Fruit fly (Drosophila melanogaster): ENCODE data around the gene TfIIB.

The TfIIB gene

dm6 chr2L:10474268-10474678 is 43.1 kb downstream of the TfIIB start, which contains the start of gene RluA-1 (continued):
- TF ChIP-seq chn (GFP tag; optimal IDR thresholded peaks at IDR 0.05) (peak; percentile 98), amos (GFP tag; IDR thresholded peaks at IDR 0.05; ENCODE audit: partially characterized antibody) (peak; percentile 50), CG1024 (GFP tag; IDR thresholded peaks at IDR 0.05) (peak; percentile 82), CG2712 (tag; optimal IDR thresholded peaks at IDR 0.05) (peak; percentile 100), CG17802 (tag; optimal IDR thresholded peaks at IDR 0.05) (peak; percentile 94), CG7786 (GFP tag; optimal IDR thresholded peaks at IDR 0.05) (peak; percentile 87), CG11723 (GFP tag; optimal IDR thresholded peaks at IDR 0.05) (peak; percentile 99), Ssrp (tag; optimal IDR thresholded peaks at IDR 0.05) (peak; percentile 100), Ptx1 (GFP tag; IDR thresholded peaks at IDR 0.05) (peak; percentile 99), zfh1 (GFP tag; IDR thresholded peaks at IDR 0.05) (peak; percentile 100), D19A (tag; optimal IDR thresholded peaks at IDR 0.05) (peak; percentile 95), fd3F (GFP tag; optimal IDR thresholded peaks at IDR 0.05) (peak; percentile 99), Nf-YA (GFP tag; IDR thresholded peaks at IDR 0.05) (peak; percentile 75), CG13123 (GFP tag; optimal IDR thresholded peaks at IDR 0.05) (peak; percentile 98), da (GFP tag; optimal IDR thresholded peaks at IDR 0.05) (peak; percentile 84), CG4404 (GFP tag; IDR thresholded peaks at IDR 0.05) (peak; percentile 98), slp2 (GFP tag; optimal IDR thresholded peaks at IDR 0.05) (peak; percentile 68), CG10565 (GFP tag; optimal IDR thresholded peaks at IDR 0.05) (peak; percentile 96), wek (GFP tag; optimal IDR thresholded peaks at IDR 0.05) (peak; percentile 96), Scr (GFP tag; IDR thresholded peaks at IDR 0.05; ENCODE audit: partially characterized antibody) (peak; percentile 53), CG3163 (GFP tag; optimal IDR thresholded peaks at IDR 0.05) (peak; percentile 76), unpg (GFP tag; optimal IDR thresholded peaks at IDR 0.05) (peak; percentile 100), caup (GFP tag; optimal IDR thresholded peaks at IDR 0.05; ENCODE audit: severe bottlenecking) (peak; percentile 98), CG17829 (tag; optimal IDR thresholded peaks at IDR 0.05) (peak; percentile 100), CG18476 (GFP tag; optimal IDR thresholded peaks at IDR 0.05) (peak; percentile 98), Nf-YB (GFP tag; optimal IDR thresholded peaks at IDR 0.05) (peak; percentile 91), CG9609 (GFP tag; optimal IDR thresholded peaks at IDR 0.05) (peak; percentile 92), Dfd (GFP tag; optimal IDR thresholded peaks at IDR 0.05) (no peak), NK7.1 (GFP tag; optimal IDR thresholded peaks at IDR 0.05) (peak; percentile 86), CG31224 (GFP tag; IDR thresholded peaks at IDR 0.05) (peak; percentile 97), klu (GFP tag; IDR thresholded peaks at IDR 0.05) (peak; percentile 98), CG30431 (GFP tag; optimal IDR thresholded peaks at IDR 0.05) (peak; percentile 98), CG13296 (GFP tag; optimal IDR thresholded peaks at IDR 0.05) (peak; percentile 99), CG9932 (GFP tag; IDR thresholded peaks at IDR 0.05) (peak; percentile 90), Sox102F (GFP tag; optimal IDR thresholded peaks at IDR 0.05) (peak; percentile 100), grn (GFP tag; optimal IDR thresholded peaks at IDR 0.05) (peak; percentile 91), CG14710 (tag; optimal IDR thresholded peaks at IDR 0.05) (peak; percentile 99), fd102C (GFP tag; optimal IDR thresholded peaks at IDR 0.05) (peak; percentile 96), CG7963 (GFP tag; IDR thresholded peaks at IDR 0.05; ENCODE audit: partially characterized antibody) (0 out of 3 replicates have a peak, but pooled peaks have one; percentile 48), pnt (GFP tag; optimal IDR thresholded peaks at IDR 0.05) (peak; percentile 91), CG10979 (tag; optimal IDR thresholded peaks at IDR 0.05) (peak; percentile 99), trh (GFP tag; optimal IDR thresholded peaks at IDR 0.05) (peak; percentile 98), CG4707 (GFP tag; optimal IDR thresholded peaks at IDR 0.05) (peak; percentile 99), al (GFP tag; IDR thresholded peaks at IDR 0.05) (peak; percentile 93), CG13287 (GFP tag; IDR thresholded peaks at IDR 0.05; ENCODE audit: partially characterized antibody) (peak; percentile 80), Asciz (GFP tag; optimal IDR thresholded peaks at IDR 0.05) (peak; percentile 99), croc (GFP tag; conservative IDR thresholded peaks at IDR 0.05) (peak; percentile 99), B-H2 (GFP tag; optimal IDR thresholded peaks at IDR 0.05) (peak; percentile 96), CG10543 (GFP tag; optimal IDR thresholded peaks at IDR 0.05) (peak; percentile 98), CG18599 (GFP tag; optimal IDR thresholded peaks at IDR 0.05) (peak; percentile 99)
